Fruit fly (Drosophila melanogaster) whole organism, adult: ENCODE data around the gene CG46310.

ENCODE experiments used
- CG11617 ChIP-seq: fragments of 200-800 bp; sonication (Bioruptor generic); optimal IDR thresholded peaks from 2 replicates; lab custom pipeline; 2017; ENCODE audit warnings: mild to moderate bottlenecking, missing biosample characterization, missing genetic modification reagents, missing genetic modification characterization
- CG12768 ChIP-seq: fragments of 200-800 bp; sonication (Bioruptor generic); optimal IDR thresholded peaks from 2 replicates; lab custom pipeline; 2017; ENCODE audit warnings: missing biosample characterization, missing genetic modification characterization, mild to moderate bottlenecking, moderate library complexity, missing genetic modification reagents
- CG14711 ChIP-seq: fragments of 200-800 bp; sonication (Bioruptor generic); optimal IDR thresholded peaks from 2 replicates; lab custom pipeline; 2018; ENCODE audit warnings: missing biosample characterization, mild to moderate bottlenecking, missing genetic modification characterization, moderate library complexity
- CG7101 ChIP-seq: fragments of 200-800 bp; sonication (Bioruptor generic); optimal IDR thresholded peaks from 2 replicates; lab custom pipeline; 2018; ENCODE audit warnings: missing biosample characterization, mild to moderate bottlenecking, missing genetic modification characterization, moderate library complexity
- Crg-1 ChIP-seq: fragments of 200-800 bp; sonication (Bioruptor generic); optimal IDR thresholded peaks from 2 replicates; lab custom pipeline; 2016; ENCODE audit warnings: missing biosample characterization, missing genetic modification characterization
- Hr96 ChIP-seq: fragments of 200-800 bp; sonication (Bioruptor generic); optimal IDR thresholded peaks from 2 replicates; lab custom pipeline; 2016; ENCODE audit warnings: missing biosample characterization, missing genetic modification characterization
- Mnt ChIP-seq: fragments of 200-800 bp; sonication (Bioruptor generic); optimal IDR thresholded peaks from 2 replicates; lab custom pipeline; 2016; ENCODE audit warnings: missing biosample characterization, mild to moderate bottlenecking, missing genetic modification characterization
- bab1 ChIP-seq: fragments of 200-800 bp; sonication (Bioruptor generic); optimal IDR thresholded peaks from 3 replicates; lab custom pipeline; 2019; ENCODE audit warnings: missing biosample characterization, mild to moderate bottlenecking, missing genetic modification characterization, moderate library complexity
- cic ChIP-seq: fragments of 200-800 bp; sonication (Bioruptor generic); optimal IDR thresholded peaks from 2 replicates; lab custom pipeline; 2017; ENCODE audit warnings: missing biosample characterization, mild to moderate bottlenecking, missing genetic modification characterization, moderate library complexity
- kay ChIP-seq: fragments of 200-800 bp; sonication (Bioruptor generic); peaks from one replicate; lab custom pipeline; 2016; ENCODE audit warnings: missing biosample characterization, missing genetic modification characterization, borderline replicate concordance
- ovo ChIP-seq: fragments of 200-800 bp; sonication (Bioruptor generic); optimal IDR thresholded peaks from 2 replicates; lab custom pipeline; 2016; ENCODE audit warnings: missing biosample characterization, missing genetic modification characterization
- pad ChIP-seq: fragments of 200-800 bp; sonication (Bioruptor generic); optimal IDR thresholded peaks from 3 replicates; lab custom pipeline; 2017; ENCODE audit warnings: missing biosample characterization, missing genetic modification characterization, mild to moderate bottlenecking, moderate library complexity, missing genetic modification reagents
- toe ChIP-seq: fragments of 200-800 bp; sonication (Bioruptor generic); optimal IDR thresholded peaks from 2 replicates; lab custom pipeline; 2016; ENCODE audit warnings: missing biosample characterization, missing genetic modification characterization

dm6 chr3R:23171867-23172266, 1.8 kb upstream of the CG46310 start:
- no peak for TF ChIP-seq Hr96 (GFP tag; lab: Kevin White, UChicago)
- no peak for TF ChIP-seq pad (GFP tag; lab: Kevin White, UChicago)
- no peak for TF ChIP-seq cic
- TF ChIP-seq ovo (GFP tag; lab: Kevin White, UChicago), result no peak
- no peak for TF ChIP-seq CG7101 (tag; lab: Kevin White, UChicago)
- no peak for TF ChIP-seq CG14711
- TF ChIP-seq toe (GFP tag; lab: Kevin White, UChicago), result no peak
- TF ChIP-seq kay, result no peak
- TF ChIP-seq Mnt (GFP tag; lab: Kevin White, UChicago), result no peak
- TF ChIP-seq CG11617 (GFP tag; lab: Kevin White, UChicago), result no peak
- no peak for TF ChIP-seq CG12768 (GFP tag; lab: Kevin White, UChicago)
- TF ChIP-seq Crg-1 (GFP tag; lab: Kevin White, UChicago), result no peak
- TF ChIP-seq bab1, result no peak
